Worm (Caenorhabditis elegans) whole organism, L1 larva: ENCODE measurements around the gene srh-44.
A peak's percentile ranks its signal among the peaks of the same experiment; 100 is the strongest.

ENCODE experiments used
- aly-2 ChIP-seq: fragments of 150-350 bp; optimal IDR thresholded peaks from 2 replicates; lab custom pipeline; 2014; ENCODE audit warnings: missing biosample characterization, missing genetic modification characterization
- ceh-8 ChIP-seq: fragments of 200-800 bp; sonication (Bioruptor generic); optimal IDR thresholded peaks from 2 replicates; lab custom pipeline; 2018; ENCODE audit warnings: mild to moderate bottlenecking, missing genetic modification characterization, moderate library complexity, missing compliant biosample characterization
- efl-1 ChIP-seq, 4 experiments: fragments of 150-350 bp; optimal IDR thresholded peaks in 3 of 4; peaks in 1 of 4; 1 replicate in 1 of 4; 2 replicates in 3 of 4; lab custom pipeline; 2014; ENCODE audit warnings: missing biosample characterization in 2 of 4, missing genetic modification characterization in 2 of 4, missing genetic modification reagents in 2 of 4
- lsy-2 ChIP-seq, 2 experiments: fragments of 150-350 bp; optimal IDR thresholded peaks; 2 replicates each; lab custom pipeline; 2014; ENCODE audit warnings: missing biosample characterization in 2 of 2, missing genetic modification characterization in 2 of 2
- nhr-11 ChIP-seq: fragments of 150-350 bp; optimal IDR thresholded peaks from 2 replicates; lab custom pipeline; 2014; ENCODE audit warnings: missing biosample characterization, missing genetic modification characterization
- nhr-12 ChIP-seq: sonication (generic microtip); optimal IDR thresholded peaks from 2 replicates; lab custom pipeline; 2017; ENCODE audit warnings: missing biosample characterization, missing genetic modification characterization
- nhr-90 ChIP-seq: sonication (generic microtip); optimal IDR thresholded peaks from 2 replicates; lab custom pipeline; 2016; ENCODE audit warnings: mild to moderate bottlenecking, missing genetic modification characterization, missing compliant biosample characterization; ENCODE audit not compliant: poor library complexity
- pqm-1 ChIP-seq: sonication (generic microtip); optimal IDR thresholded peaks from 3 replicates; lab custom pipeline; 2017; ENCODE audit warnings: missing biosample characterization, missing genetic modification characterization

DNA sequence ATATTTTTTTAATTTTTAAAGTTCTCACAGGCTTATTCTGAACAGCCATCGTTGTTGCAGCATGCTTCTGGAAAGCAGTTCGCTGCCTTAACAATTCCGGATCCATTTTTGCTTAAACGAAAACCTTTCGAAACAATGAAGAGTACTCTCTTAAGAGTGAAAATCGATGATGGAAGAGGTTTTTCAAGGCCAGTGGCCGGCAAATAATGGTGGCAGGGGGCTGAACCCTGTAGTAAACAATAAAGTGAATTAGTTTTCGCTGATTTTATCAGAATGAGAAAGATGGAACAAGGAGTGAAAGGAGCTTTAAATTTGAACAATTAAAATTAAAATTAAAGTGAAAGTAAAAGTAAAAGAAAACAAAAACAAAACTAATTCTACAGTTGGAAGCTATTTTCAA, 27.5 kb downstream of the srh-44 start, which contains the start of gene gtf-2E2:
- TF ChIP-seq nhr-11 (tag; lab: Kevin White, UChicago) (no peak), aly-2 (tag; lab: Kevin White, UChicago) (no peak), lsy-2 (tag; optimal IDR thresholded peaks at IDR 0.05; lab: Kevin White, UChicago) (peak in 1 of 2 experiments; percentile 46), efl-1 (optimal IDR thresholded peaks at IDR 0.05; lab: Kevin White, UChicago) (peak; percentile 15 to 36), efl-1 (GFP tag; optimal IDR thresholded peaks at IDR 0.05 in 1 of 2; lab: Kevin White, UChicago) (peak in 1 of 2 experiments; percentile 29), ceh-8 (GFP tag; lab: Kevin White, UChicago) (no peak), nhr-90 (tag; lab: Kevin White, UChicago) (no peak), nhr-12 (tag; lab: Kevin White, UChicago) (no peak), pqm-1 (no peak)
